Fruit fly (Drosophila melanogaster) whole organism, embryonic: ENCODE results near the gene Cyp4ac2.
A peak's percentile ranks its signal among the peaks of the same experiment; 100 is the strongest.

ENCODE experiments used
- ATbp ChIP-seq: fragments of 200-800 bp; sonication (Bioruptor generic); optimal IDR thresholded peaks from 2 replicates; lab custom pipeline; 2017; ENCODE audit warnings: missing biosample characterization, mild to moderate bottlenecking, missing genetic modification characterization, missing genetic modification reagents
- B-H2 ChIP-seq: fragments of 200-800 bp; sonication (Bioruptor generic); optimal IDR thresholded peaks from 2 replicates; lab custom pipeline; 2018; ENCODE audit warnings: missing biosample characterization, mild to moderate bottlenecking, missing genetic modification characterization
- BtbVII ChIP-seq: fragments of 200-800 bp; sonication (Bioruptor generic); optimal IDR thresholded peaks from 3 replicates; lab custom pipeline; 2017; ENCODE audit warnings: missing biosample characterization, mild to moderate bottlenecking, missing genetic modification characterization
- CG10431 ChIP-seq: fragments of 200-800 bp; sonication (Bioruptor generic); optimal IDR thresholded peaks from 3 replicates; lab custom pipeline; 2018; ENCODE audit warnings: missing biosample characterization, mild to moderate bottlenecking, missing genetic modification characterization
- CG11247 ChIP-seq: fragments of 200-800 bp; sonication (Bioruptor generic); IDR thresholded peaks from 2 replicates; pipeline ENCODE4 v1.3.6; 2022; ENCODE audit warnings: missing biosample characterization, missing genetic modification characterization
- CG17328 ChIP-seq: fragments of 200-800 bp; sonication (Bioruptor generic); IDR thresholded peaks from 2 replicates; pipeline ENCODE4 v1.3.6; 2022; ENCODE audit warnings: missing biosample characterization, missing genetic modification characterization
- CG17359 ChIP-seq: fragments of 200-800 bp; sonication (Bioruptor generic); optimal IDR thresholded peaks from 3 replicates; lab custom pipeline; 2018; ENCODE audit warnings: missing biosample characterization, mild to moderate bottlenecking, missing genetic modification characterization, moderate library complexity
- CG18262 ChIP-seq: fragments of 200-800 bp; optimal IDR thresholded peaks from 3 replicates; lab custom pipeline; 2019; ENCODE audit warnings: missing biosample characterization, mild to moderate bottlenecking, missing genetic modification characterization, moderate library complexity
- CG2199 ChIP-seq: fragments of 200-800 bp; sonication (Bioruptor generic); IDR thresholded peaks from 3 replicates; pipeline ENCODE4 v1.3.6; 2022; ENCODE audit warnings: missing biosample characterization, missing genetic modification characterization
- CG3726 ChIP-seq: fragments of 200-800 bp; sonication (Bioruptor generic); IDR thresholded peaks from 3 replicates; pipeline ENCODE4, ENCODE4 v1.3.6; 2022; ENCODE audit warnings: missing biosample characterization, missing genetic modification characterization
- CG3847 ChIP-seq: fragments of 200-800 bp; sonication (Bioruptor generic); IDR thresholded peaks from 2 replicates; pipeline ENCODE4 v1.3.6; 2022; ENCODE audit warnings: missing biosample characterization, missing genetic modification characterization
- CG4282 ChIP-seq: fragments of 200-800 bp; sonication (Bioruptor generic); optimal IDR thresholded peaks from 2 replicates; lab custom pipeline; 2016; ENCODE audit warnings: missing biosample characterization, missing genetic modification characterization
- CG4328 ChIP-seq: fragments of 200-800 bp; sonication (Bioruptor generic); optimal IDR thresholded peaks from 3 replicates; lab custom pipeline; 2017; ENCODE audit warnings: missing biosample characterization, missing genetic modification reagents, missing genetic modification characterization
- CG4707 ChIP-seq: fragments of 200-800 bp; sonication (Bioruptor generic); optimal IDR thresholded peaks from 2 replicates; lab custom pipeline; 2018; ENCODE audit warnings: missing biosample characterization, mild to moderate bottlenecking, missing genetic modification characterization, moderate library complexity
- CG5245 ChIP-seq: fragments of 200-800 bp; sonication (Bioruptor generic); optimal IDR thresholded peaks from 3 replicates; lab custom pipeline; 2016; ENCODE audit warnings: missing biosample characterization, missing genetic modification characterization
- CG7357 ChIP-seq: fragments of 200-800 bp; sonication (Bioruptor generic); IDR thresholded peaks from 3 replicates; pipeline ENCODE4 v1.3.6; 2022; ENCODE audit warnings: missing biosample characterization, missing genetic modification characterization
- CG7786 ChIP-seq: fragments of 200-800 bp; sonication (Bioruptor generic); optimal IDR thresholded peaks from 2 replicates; lab custom pipeline; 2016; ENCODE audit warnings: missing biosample characterization, missing genetic modification characterization
- CG7963 ChIP-seq: fragments of 200-800 bp; sonication (Bioruptor generic); IDR thresholded peaks from 3 replicates; pipeline ENCODE4 v1.3.6; 2022; ENCODE audit warnings: missing biosample characterization, missing genetic modification characterization; ENCODE audit not compliant: partially characterized antibody
- CG8359 ChIP-seq: fragments of 200-800 bp; sonication (Bioruptor generic); optimal IDR thresholded peaks from 2 replicates; lab custom pipeline; 2017; ENCODE audit warnings: missing biosample characterization, mild to moderate bottlenecking, missing genetic modification characterization, borderline replicate concordance
- CG9609 ChIP-seq: fragments of 200-800 bp; sonication (Bioruptor generic); optimal IDR thresholded peaks from 3 replicates; lab custom pipeline; 2016; ENCODE audit warnings: missing biosample characterization, missing genetic modification characterization
- Chrac-16 ChIP-seq: fragments of 200-800 bp; sonication (Bioruptor generic); optimal IDR thresholded peaks from 3 replicates; lab custom pipeline; 2016; ENCODE audit warnings: missing biosample characterization, missing genetic modification characterization
- D19B ChIP-seq: fragments of 200-800 bp; sonication (Bioruptor generic); optimal IDR thresholded peaks from 2 replicates; lab custom pipeline; 2017; ENCODE audit warnings: missing biosample characterization, mild to moderate bottlenecking, missing genetic modification characterization
- Doc3 ChIP-seq: fragments of 200-800 bp; sonication (Bioruptor generic); IDR thresholded peaks from 3 replicates; pipeline ENCODE4 v1.3.6; 2022; ENCODE audit warnings: missing biosample characterization, missing genetic modification characterization; ENCODE audit not compliant: partially characterized antibody
- Ets97D ChIP-seq: fragments of 200-800 bp; sonication (Bioruptor generic); optimal IDR thresholded peaks from 3 replicates; lab custom pipeline; 2016; ENCODE audit warnings: missing biosample characterization, missing genetic modification characterization
- HLH4C ChIP-seq: fragments of 200-800 bp; sonication (Bioruptor generic); IDR thresholded peaks from 3 replicates; pipeline ENCODE4 v1.3.6; 2022; ENCODE audit warnings: missing biosample characterization, missing genetic modification characterization; ENCODE audit not compliant: partially characterized antibody
- HLH54F ChIP-seq: fragments of 200-800 bp; sonication (Bioruptor generic); optimal IDR thresholded peaks from 3 replicates; lab custom pipeline; 2016; ENCODE audit warnings: missing biosample characterization, missing genetic modification characterization
- Kr ChIP-seq: fragments of 200-800 bp; sonication (Bioruptor generic); optimal IDR thresholded peaks from 2 replicates; lab custom pipeline; 2017; ENCODE audit warnings: missing biosample characterization, mild to moderate bottlenecking, missing genetic modification characterization
- Meics ChIP-seq: fragments of 200-800 bp; sonication (Bioruptor generic); optimal IDR thresholded peaks from 2 replicates; lab custom pipeline; 2017; ENCODE audit warnings: missing biosample characterization, mild to moderate bottlenecking, missing genetic modification characterization
- Optix ChIP-seq: fragments of 200-800 bp; sonication (Bioruptor generic); IDR thresholded peaks from 3 replicates; pipeline ENCODE4 v1.3.6; 2022; ENCODE audit warnings: missing biosample characterization, missing genetic modification characterization
- Pdp1 ChIP-seq, 2 experiments: fragments of 200-800 bp; sonication (Bioruptor generic); optimal IDR thresholded peaks; 3 replicates each; lab custom pipeline; 2016; ENCODE audit warnings: missing biosample characterization in 2 of 2, missing genetic modification characterization in 2 of 2, mild to moderate bottlenecking in 1 of 2, moderate library complexity in 1 of 2
- TFAM ChIP-seq: fragments of 200-800 bp; sonication (Bioruptor generic); optimal IDR thresholded peaks from 2 replicates; lab custom pipeline; 2017; ENCODE audit warnings: missing biosample characterization, missing genetic modification characterization, inconsistent platforms
- ash1 ChIP-seq: fragments of 200-800 bp; sonication (Bioruptor generic); optimal IDR thresholded peaks from 2 replicates; lab custom pipeline; 2018; ENCODE audit warnings: missing biosample characterization, mild to moderate bottlenecking, missing genetic modification characterization
- bowl ChIP-seq: fragments of 200-800 bp; sonication (Bioruptor generic); IDR thresholded peaks from 2 replicates; pipeline ENCODE4 v1.3.6; 2022; ENCODE audit warnings: missing biosample characterization, missing genetic modification characterization
- chinmo ChIP-seq: fragments of 200-800 bp; sonication (Bioruptor generic); IDR thresholded peaks from 4 replicates; pipeline ENCODE4 v1.3.6; 2022; ENCODE audit warnings: missing biosample characterization, missing genetic modification characterization; ENCODE audit not compliant: partially characterized antibody
- ci ChIP-seq: fragments of 200-800 bp; sonication (Bioruptor generic); IDR thresholded peaks from 3 replicates; pipeline ENCODE4 v1.3.6; 2022; ENCODE audit warnings: missing biosample characterization, missing genetic modification characterization
- esg ChIP-seq: fragments of 200-800 bp; sonication (Bioruptor generic); conservative IDR thresholded peaks from 2 replicates; pipeline ENCODE4 v1.3.6; 2022; ENCODE audit warnings: missing biosample characterization, missing genetic modification characterization
- fd64A ChIP-seq: fragments of 200-800 bp; sonication (Bioruptor generic); optimal IDR thresholded peaks from 3 replicates; lab custom pipeline; 2018; ENCODE audit warnings: missing biosample characterization, mild to moderate bottlenecking, missing genetic modification characterization
- ftz-f1 ChIP-seq: fragments of 200-800 bp; sonication (Bioruptor generic); optimal IDR thresholded peaks from 2 replicates; lab custom pipeline; 2016; ENCODE audit warnings: missing biosample characterization, missing genetic modification characterization
- gsb-n ChIP-seq: fragments of 200-800 bp; sonication (Bioruptor generic); optimal IDR thresholded peaks from 3 replicates; lab custom pipeline; 2018; ENCODE audit warnings: missing biosample characterization, mild to moderate bottlenecking, missing genetic modification characterization
- hkb ChIP-seq, 2 experiments: fragments of 200-800 bp in 1 of 2; fragments of >200 bp in 1 of 2; sonication (Bioruptor generic) in 1 of 2; IDR thresholded peaks in 1 of 2; optimal IDR thresholded peaks in 1 of 2; 2 replicates each; pipeline versions ENCODE4 v1.3.6 to Lab custom; 2017 to 2022; ENCODE audit warnings: missing biosample characterization in 1 of 2, missing genetic modification characterization in 1 of 2
- inv ChIP-seq: fragments of 200-800 bp; sonication (Bioruptor generic); IDR thresholded peaks from 2 replicates; pipeline ENCODE4 v1.3.6; 2022; ENCODE audit warnings: missing biosample characterization, missing genetic modification characterization; ENCODE audit not compliant: partially characterized antibody
- nerfin-1 ChIP-seq: fragments of 200-800 bp; sonication (Bioruptor generic); optimal IDR thresholded peaks from 3 replicates; lab custom pipeline; 2019; ENCODE audit warnings: missing biosample characterization, mild to moderate bottlenecking, missing genetic modification characterization, moderate library complexity
- nerfin-2 ChIP-seq: fragments of 200-800 bp; sonication (Bioruptor generic); IDR thresholded peaks from 2 replicates; pipeline ENCODE4 v1.3.6; 2022; ENCODE audit warnings: missing biosample characterization, missing genetic modification characterization; ENCODE audit not compliant: partially characterized antibody
- slp2 ChIP-seq: fragments of 200-800 bp; sonication (Bioruptor generic); optimal IDR thresholded peaks from 2 replicates; lab custom pipeline; 2016; ENCODE audit warnings: missing biosample characterization, missing genetic modification characterization
- tll ChIP-seq, 2 experiments: fragments of 200-800 bp in 1 of 2; fragments of >200 bp in 1 of 2; sonication (Bioruptor generic) in 1 of 2; optimal IDR thresholded peaks; 2 replicates each; lab custom pipeline; 2017 to 2019; ENCODE audit warnings: missing biosample characterization in 2 of 2, missing genetic modification characterization in 2 of 2, mild to moderate bottlenecking in 1 of 2, moderate library complexity in 1 of 2
- trem ChIP-seq: fragments of 200-800 bp; optimal IDR thresholded peaks from 3 replicates; lab custom pipeline; 2019; ENCODE audit warnings: missing biosample characterization, mild to moderate bottlenecking, missing genetic modification characterization, moderate library complexity
- tup ChIP-seq: fragments of 200-800 bp; sonication (Bioruptor generic); optimal IDR thresholded peaks from 2 replicates; lab custom pipeline; 2016; ENCODE audit warnings: missing biosample characterization, mild to moderate bottlenecking, missing genetic modification characterization, moderate library complexity

Cyp4ac2 gene

DNA sequence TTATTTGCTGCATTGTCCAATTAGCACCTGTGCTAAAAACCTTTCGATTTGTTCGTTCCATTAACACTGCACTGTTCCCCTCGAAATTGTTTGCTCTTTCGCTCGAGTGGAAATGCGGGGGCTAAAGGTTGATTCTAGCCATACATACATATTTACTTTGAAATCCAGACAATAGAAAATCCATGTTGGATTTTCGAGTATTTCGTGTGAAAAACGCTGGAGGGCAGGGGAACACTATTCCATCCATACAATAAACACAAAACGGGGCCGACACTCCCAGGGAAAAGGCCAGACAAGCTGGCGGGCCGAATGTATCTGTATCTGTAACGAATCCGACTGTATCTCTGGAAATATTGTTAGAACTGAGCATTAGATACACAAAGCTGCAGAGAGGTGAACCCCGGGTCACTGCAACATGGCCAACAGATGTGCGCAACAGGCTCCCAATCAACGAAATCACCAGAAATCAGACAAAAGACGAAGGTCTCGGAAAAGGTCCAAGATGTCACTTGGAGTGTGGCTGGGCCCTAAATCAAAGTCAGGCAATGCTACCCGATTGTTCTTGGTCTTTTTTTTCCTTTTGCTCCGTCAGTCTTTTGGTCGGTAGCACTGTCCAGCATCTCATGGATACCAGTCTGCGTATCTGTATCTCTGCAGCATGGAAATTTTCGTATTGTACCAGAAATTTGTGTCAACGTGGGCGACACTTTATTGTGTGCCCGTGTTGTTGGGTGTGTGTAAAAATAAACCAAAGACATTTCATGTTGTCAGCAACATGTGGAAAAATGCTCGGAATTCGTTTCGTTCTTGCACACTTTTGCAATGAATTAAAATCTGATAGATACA, 26.5 kb upstream of the Cyp4ac2 start (continued):
- TF ChIP-seq ATbp = peak; percentile 25
- no peak for TF ChIP-seq HLH54F (GFP tag; lab: Kevin White, UChicago)
- peak in 1 of 2 experiments; percentile 6 for TF ChIP-seq tll (GFP tag; optimal IDR thresholded peaks at IDR 0.05; lab: Kevin White, UChicago)
- TF ChIP-seq slp2 = no peak
- TF ChIP-seq hkb (optimal IDR thresholded peaks at IDR 0.05; lab: Kevin White, UChicago) = no peak
- TF ChIP-seq hkb (GFP tag; IDR thresholded peaks at IDR 0.05; lab: Robert Waterston, UW) = no peak
- 0 out of 3 replicates have a peak, but pooled peaks have one; percentile 20 for TF ChIP-seq ci (GFP tag; lab: Robert Waterston, UW)
- peak; percentile 18 for TF ChIP-seq gsb-n
- 0 out of 3 replicates have a peak, but pooled peaks have one; percentile 84 for TF ChIP-seq CG2199 (GFP tag; lab: Robert Waterston, UW)
- TF ChIP-seq Meics (GFP tag; lab: Kevin White, UChicago) = peak; percentile 1
- no peak for TF ChIP-seq CG4282 (GFP tag; lab: Kevin White, UChicago)
- no peak for TF ChIP-seq ftz-f1 (GFP tag; lab: Kevin White, UChicago)
- TF ChIP-seq CG17328 (GFP tag; lab: Robert Waterston, UW) = 0 out of 2 replicates have a peak, but pooled peaks have one; percentile 6
- no peak for TF ChIP-seq tup (GFP tag; lab: Kevin White, UChicago)
- peak; percentile 81 for TF ChIP-seq Kr (GFP tag; lab: Kevin White, UChicago)
- no peak for TF ChIP-seq CG7786 (GFP tag; lab: Kevin White, UChicago)
- TF ChIP-seq fd64A = peak; percentile 9

- no peak for TF ChIP-seq TFAM (GFP tag; lab: Kevin White, UChicago)
- no peak for TF ChIP-seq trem
- no peak for TF ChIP-seq CG3847 (GFP tag; lab: Robert Waterston, UW)
- no peak for TF ChIP-seq CG17359 (tag; lab: Kevin White, UChicago)
- TF ChIP-seq CG4328 = no peak
- no peak for TF ChIP-seq ash1
- TF ChIP-seq nerfin-1 (tag; lab: Kevin White, UChicago) = peak; percentile 53
- TF ChIP-seq Pdp1 (GFP tag; optimal IDR thresholded peaks at IDR 0.05; lab: Kevin White, UChicago) = no peak
- no peak for TF ChIP-seq CG7357 (GFP tag; lab: Robert Waterston, UW)
- TF ChIP-seq B-H2 (GFP tag; lab: Kevin White, UChicago) = no peak
- no peak for TF ChIP-seq bowl (GFP tag; lab: Robert Waterston, UW)
- no peak for TF ChIP-seq CG3726
- no peak for TF ChIP-seq Ets97D
- TF ChIP-seq CG5245 = no peak
- no peak for TF ChIP-seq Chrac-16 (GFP tag; lab: Kevin White, UChicago)
- TF ChIP-seq HLH4C (GFP tag; lab: Robert Waterston, UW) = peak; percentile 73
- no peak for TF ChIP-seq CG9609
- TF ChIP-seq D19B (GFP tag; lab: Kevin White, UChicago) = no peak
- TF ChIP-seq BtbVII (GFP tag; lab: Kevin White, UChicago) = no peak
- TF ChIP-seq CG18262 (tag; lab: Kevin White, UChicago) = peak; percentile 4
- no peak for TF ChIP-seq Doc3 (GFP tag; lab: Robert Waterston, UW)
- TF ChIP-seq nerfin-2 (GFP tag; lab: Robert Waterston, UW) = peak; percentile 80
- TF ChIP-seq chinmo (GFP tag; lab: Robert Waterston, UW) = peak; percentile 75; the same call in 2 of the 4 replicates
- TF ChIP-seq CG10431 (GFP tag; lab: Kevin White, UChicago) = no peak
- TF ChIP-seq esg (GFP tag; lab: Robert Waterston, UW) = no peak
- TF ChIP-seq gsb-n = no peak
- TF ChIP-seq CG11247 (GFP tag; lab: Robert Waterston, UW) = no peak
- TF ChIP-seq CG8359 (GFP tag; lab: Kevin White, UChicago) = peak; percentile 35
- peak; percentile 36; the same call in 1 of the 2 replicates for TF ChIP-seq inv (GFP tag; lab: Robert Waterston, UW)
- no peak for TF ChIP-seq Optix (GFP tag; lab: Robert Waterston, UW)
- TF ChIP-seq CG4707 (GFP tag; lab: Kevin White, UChicago) = no peak
- peak; percentile 84 for TF ChIP-seq CG7963 (GFP tag; lab: Robert Waterston, UW)
Measured at dm6 chr2L:5240520-5240919, 25.7 kb upstream of the Cyp4ac2 start.
